Fruit fly (Drosophila melanogaster): ENCODE results near the gene Fgop2.

DNA sequence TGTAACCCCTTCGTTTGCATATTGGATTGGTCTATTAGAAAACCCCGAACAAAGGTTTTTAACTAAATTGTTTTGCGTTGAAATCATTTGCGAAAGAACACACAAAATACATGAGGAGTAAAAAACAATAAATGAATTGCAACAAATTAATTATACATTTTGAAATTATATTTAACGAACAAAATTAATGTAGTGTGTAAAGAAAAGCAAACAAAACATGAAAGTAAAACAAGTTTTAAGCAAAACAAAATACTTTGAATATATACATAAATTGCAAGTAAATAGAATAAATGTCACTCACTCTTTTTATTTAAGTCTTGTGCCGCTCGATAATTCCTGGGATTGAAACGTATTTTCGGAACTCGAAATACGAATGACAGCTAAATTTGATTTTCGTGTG is 13.3 kb downstream of the Fgop2 start, which contains the start of gene CG43232:
- TF ChIP-seq Mnt (GFP tag; optimal IDR thresholded peaks at IDR 0.05) (no peak), Clk (GFP tag; optimal IDR thresholded peaks at IDR 0.05) (no peak), CG7101 (tag; optimal IDR thresholded peaks at IDR 0.05) (no peak), CG11617 (GFP tag; optimal IDR thresholded peaks at IDR 0.05) (no peak), toe (GFP tag; optimal IDR thresholded peaks at IDR 0.05) (no peak), CG1620 (GFP tag; optimal IDR thresholded peaks at IDR 0.05) (no peak), CG5204 (GFP tag; optimal IDR thresholded peaks at IDR 0.05) (no peak), cnc (optimal IDR thresholded peaks at IDR 0.05) (no peak), pad (GFP tag; optimal IDR thresholded peaks at IDR 0.05) (no peak)

Measured in whole organism, adult.